Fruit fly (Drosophila melanogaster) whole organism, embryonic: Measurements from ENCODE around the gene Nf-YA.
A peak's percentile ranks its signal among the peaks of the same experiment; 100 is the strongest.

ENCODE experiments used
- ATbp ChIP-seq: fragments of 200-800 bp; sonication (Bioruptor generic); optimal IDR thresholded peaks from 2 replicates; lab custom pipeline; 2017; ENCODE audit warnings: missing biosample characterization, mild to moderate bottlenecking, missing genetic modification characterization, missing genetic modification reagents
- Abd-B ChIP-seq: fragments of 200-800 bp; sonication (Bioruptor generic); optimal IDR thresholded peaks from 2 replicates; lab custom pipeline; 2018; ENCODE audit warnings: missing biosample characterization, mild to moderate bottlenecking, missing genetic modification characterization, moderate library complexity
- CG10209 ChIP-seq: fragments of 200-800 bp; sonication (Bioruptor generic); optimal IDR thresholded peaks from 3 replicates; lab custom pipeline; 2017; ENCODE audit warnings: missing biosample characterization, mild to moderate bottlenecking, missing genetic modification characterization, missing genetic modification reagents
- CG11695 ChIP-seq: fragments of 200-800 bp; sonication (Bioruptor generic); IDR thresholded peaks from 3 replicates; pipeline ENCODE4 v1.3.6; 2022; ENCODE audit warnings: missing biosample characterization, missing genetic modification characterization
- CG12299 ChIP-seq: fragments of 200-800 bp; sonication (Bioruptor generic); optimal IDR thresholded peaks from 2 replicates; lab custom pipeline; 2018; ENCODE audit warnings: missing biosample characterization, mild to moderate bottlenecking, missing genetic modification characterization
- CG13424 ChIP-seq: fragments of 200-800 bp; sonication (Bioruptor generic); optimal IDR thresholded peaks from 2 replicates; lab custom pipeline; 2019; ENCODE audit warnings: missing biosample characterization, mild to moderate bottlenecking, missing genetic modification characterization, moderate library complexity
- CG14050 ChIP-seq: fragments of 200-800 bp; sonication (Bioruptor generic); IDR thresholded peaks from 3 replicates; pipeline ENCODE4 v1.3.6; 2022; ENCODE audit warnings: missing biosample characterization, missing genetic modification characterization
- CG15479 ChIP-seq: fragments of 200-800 bp; sonication (Bioruptor generic); optimal IDR thresholded peaks from 3 replicates; lab custom pipeline; 2019; ENCODE audit warnings: missing biosample characterization, mild to moderate bottlenecking, missing genetic modification characterization, moderate library complexity
- CG15514 ChIP-seq: fragments of 200-800 bp; sonication (Bioruptor generic); optimal IDR thresholded peaks from 3 replicates; lab custom pipeline; 2017; ENCODE audit warnings: missing biosample characterization, missing genetic modification characterization, mild to moderate bottlenecking, moderate library complexity, missing genetic modification reagents
- CG15601 ChIP-seq: fragments of 200-800 bp; sonication (Bioruptor generic); optimal IDR thresholded peaks from 3 replicates; lab custom pipeline; 2019; ENCODE audit warnings: missing biosample characterization, mild to moderate bottlenecking, missing genetic modification characterization, moderate library complexity
- CG16813 ChIP-seq: fragments of 200-800 bp; sonication (Bioruptor generic); IDR thresholded peaks from 3 replicates; pipeline ENCODE4 v1.3.6; 2022; ENCODE audit warnings: missing biosample characterization, missing genetic modification characterization; ENCODE audit not compliant: partially characterized antibody
- CG16815 ChIP-seq: fragments of 200-800 bp; sonication (Bioruptor generic); optimal IDR thresholded peaks from 3 replicates; lab custom pipeline; 2017; ENCODE audit warnings: missing biosample characterization, mild to moderate bottlenecking, missing genetic modification characterization
- CG17829 ChIP-seq: fragments of 200-800 bp; optimal IDR thresholded peaks from 2 replicates; lab custom pipeline; 2019; ENCODE audit warnings: missing biosample characterization, mild to moderate bottlenecking, missing genetic modification characterization, moderate library complexity
- CG18619 ChIP-seq: fragments of 200-800 bp; sonication (Bioruptor generic); optimal IDR thresholded peaks from 3 replicates; lab custom pipeline; 2017; ENCODE audit warnings: missing biosample characterization, mild to moderate bottlenecking, missing genetic modification characterization
- CG2199 ChIP-seq: fragments of 200-800 bp; sonication (Bioruptor generic); IDR thresholded peaks from 3 replicates; pipeline ENCODE4 v1.3.6; 2022; ENCODE audit warnings: missing biosample characterization, missing genetic modification characterization
- CG2202 ChIP-seq: fragments of 200-800 bp; sonication (Bioruptor generic); optimal IDR thresholded peaks from 2 replicates; lab custom pipeline; 2018; ENCODE audit warnings: missing biosample characterization, mild to moderate bottlenecking, missing genetic modification characterization
- CG31441 ChIP-seq: fragments of 200-800 bp; sonication (Bioruptor generic); IDR thresholded peaks from 2 replicates; pipeline ENCODE4 v1.3.6; 2022; ENCODE audit warnings: missing biosample characterization, missing genetic modification characterization
- CG32532 ChIP-seq: fragments of 200-800 bp; sonication (Bioruptor generic); IDR thresholded peaks from 2 replicates; pipeline ENCODE4 v1.3.6; 2022; ENCODE audit warnings: missing biosample characterization, missing genetic modification characterization
- CG32772 ChIP-seq: fragments of 200-800 bp; sonication (Bioruptor generic); IDR thresholded peaks from 2 replicates; pipeline ENCODE4 v1.3.6; 2022; ENCODE audit warnings: missing biosample characterization, missing genetic modification characterization
- CG33557 ChIP-seq: fragments of 200-800 bp; sonication (Bioruptor generic); optimal IDR thresholded peaks from 2 replicates; lab custom pipeline; 2019; ENCODE audit warnings: missing biosample characterization, mild to moderate bottlenecking, missing genetic modification characterization, moderate library complexity
- CG34376 ChIP-seq: fragments of 200-800 bp; sonication (Bioruptor generic); optimal IDR thresholded peaks from 2 replicates; lab custom pipeline; 2018; ENCODE audit warnings: missing biosample characterization, mild to moderate bottlenecking, missing genetic modification characterization
- CG3847 ChIP-seq: fragments of 200-800 bp; sonication (Bioruptor generic); IDR thresholded peaks from 2 replicates; pipeline ENCODE4 v1.3.6; 2022; ENCODE audit warnings: missing biosample characterization, missing genetic modification characterization
- CG4617 ChIP-seq: fragments of 200-800 bp; sonication (Bioruptor generic); optimal IDR thresholded peaks from 3 replicates; lab custom pipeline; 2016; ENCODE audit warnings: missing biosample characterization, missing genetic modification characterization, borderline replicate concordance
- CG6689 ChIP-seq: fragments of 200-800 bp; sonication (Bioruptor generic); IDR thresholded peaks from 2 replicates; pipeline ENCODE4 v1.3.6; 2022; ENCODE audit warnings: missing biosample characterization, missing genetic modification characterization
- CG7928 ChIP-seq: fragments of 200-800 bp; sonication (Bioruptor generic); optimal IDR thresholded peaks from 2 replicates; lab custom pipeline; 2017; ENCODE audit warnings: missing biosample characterization, mild to moderate bottlenecking, missing genetic modification characterization
- CG8290 ChIP-seq, 3 experiments: fragments of 200-800 bp; sonication (Bioruptor generic); optimal IDR thresholded peaks; 2 replicates each; lab custom pipeline; 2016 to 2019; ENCODE audit warnings: missing biosample characterization in 3 of 3, missing genetic modification characterization in 3 of 3, mild to moderate bottlenecking in 2 of 3, moderate library complexity in 1 of 3
- Dp ChIP-seq: fragments of 200-800 bp; sonication (Bioruptor generic); optimal IDR thresholded peaks from 2 replicates; lab custom pipeline; 2018; ENCODE audit warnings: missing biosample characterization, mild to moderate bottlenecking, missing genetic modification characterization, moderate library complexity
- Ets65A ChIP-seq: fragments of 200-800 bp; sonication (Bioruptor generic); peaks from one replicate; lab custom pipeline; 2016; ENCODE audit warnings: missing biosample characterization, missing genetic modification characterization
- Ets97D ChIP-seq: fragments of 200-800 bp; sonication (Bioruptor generic); optimal IDR thresholded peaks from 3 replicates; lab custom pipeline; 2016; ENCODE audit warnings: missing biosample characterization, missing genetic modification characterization
- MESR4 ChIP-seq: fragments of 200-800 bp; sonication (Bioruptor generic); optimal IDR thresholded peaks from 2 replicates; lab custom pipeline; 2018; ENCODE audit warnings: missing biosample characterization, mild to moderate bottlenecking, missing genetic modification characterization, moderate library complexity
- Med ChIP-seq: fragments of 200-800 bp; sonication (Bioruptor generic); peaks from one replicate; lab custom pipeline; 2016; ENCODE audit warnings: missing biosample characterization, missing genetic modification characterization, mild to moderate bottlenecking, inconsistent platforms, moderate library complexity
- Poxn ChIP-seq: fragments of 200-800 bp; sonication (Bioruptor generic); IDR thresholded peaks from 2 replicates; pipeline ENCODE4 v1.3.6; 2022; ENCODE audit warnings: missing biosample characterization, missing genetic modification characterization
- Tbp ChIP-seq: fragments of >200 bp; optimal IDR thresholded peaks from 2 replicates; lab custom pipeline; 2018; ENCODE audit warnings: missing biosample characterization, missing genetic modification characterization
- ab ChIP-seq: fragments of 200-800 bp; sonication (Bioruptor generic); optimal IDR thresholded peaks from 2 replicates; lab custom pipeline; 2016; ENCODE audit warnings: missing biosample characterization, missing genetic modification characterization
- bsh ChIP-seq, 2 experiments: fragments of 200-800 bp; sonication (Bioruptor generic); optimal IDR thresholded peaks; 2 replicates each; lab custom pipeline; 2017 to 2018; ENCODE audit warnings: mild to moderate bottlenecking in 2 of 2, missing biosample characterization in 2 of 2, missing genetic modification characterization in 2 of 2, moderate library complexity in 1 of 2
- chif ChIP-seq, 2 experiments: fragments of 200-800 bp; sonication (Bioruptor generic); optimal IDR thresholded peaks; 3 replicates each; lab custom pipeline; 2016; ENCODE audit warnings: missing biosample characterization in 2 of 2, missing genetic modification characterization in 2 of 2
- chm ChIP-seq: fragments of 200-800 bp; sonication (Bioruptor generic); IDR thresholded peaks from 2 replicates; pipeline ENCODE4 v1.3.6; 2022; ENCODE audit warnings: missing biosample characterization, missing genetic modification characterization
- ewg ChIP-seq: fragments of 200-800 bp; sonication (Bioruptor generic); optimal IDR thresholded peaks from 3 replicates; lab custom pipeline; 2017; ENCODE audit warnings: mild to moderate bottlenecking, missing biosample characterization, missing genetic modification reagents, missing genetic modification characterization
- hb ChIP-seq: fragments of 200-800 bp; sonication (Bioruptor generic); IDR thresholded peaks from 3 replicates; pipeline ENCODE4 v1.3.6; 2022; ENCODE audit warnings: missing biosample characterization, missing genetic modification characterization; ENCODE audit not compliant: partially characterized antibody
- mirr ChIP-seq: fragments of 200-800 bp; sonication (Bioruptor generic); optimal IDR thresholded peaks from 3 replicates; lab custom pipeline; 2018; ENCODE audit warnings: missing biosample characterization, mild to moderate bottlenecking, missing genetic modification characterization
- org-1 ChIP-seq: fragments of 200-800 bp; sonication (Bioruptor generic); optimal IDR thresholded peaks from 2 replicates; lab custom pipeline; 2017; ENCODE audit warnings: missing biosample characterization, missing genetic modification characterization
- peb ChIP-seq: fragments of 200-800 bp; sonication (Bioruptor generic); IDR thresholded peaks from 2 replicates; pipeline ENCODE4 v1.3.6; 2022; ENCODE audit warnings: missing biosample characterization, missing genetic modification characterization
- pfk ChIP-seq: fragments of 200-800 bp; sonication (Bioruptor generic); optimal IDR thresholded peaks from 2 replicates; lab custom pipeline; 2018; ENCODE audit warnings: missing biosample characterization, mild to moderate bottlenecking, missing genetic modification characterization, moderate library complexity
- phol ChIP-seq: fragments of 200-800 bp; sonication (Bioruptor generic); optimal IDR thresholded peaks from 3 replicates; lab custom pipeline; 2018; ENCODE audit warnings: missing biosample characterization, mild to moderate bottlenecking, missing genetic modification characterization, moderate library complexity
- schlank ChIP-seq: fragments of 200-800 bp; sonication (Bioruptor generic); optimal IDR thresholded peaks from 2 replicates; lab custom pipeline; 2018; ENCODE audit warnings: missing biosample characterization, mild to moderate bottlenecking, missing genetic modification characterization
- tin ChIP-seq: fragments of 200-800 bp; sonication (Bioruptor generic); optimal IDR thresholded peaks from 3 replicates; lab custom pipeline; 2016; ENCODE audit warnings: missing biosample characterization, missing genetic modification characterization
- tna ChIP-seq: fragments of 200-800 bp; sonication (Bioruptor generic); IDR thresholded peaks from 2 replicates; pipeline ENCODE4 v1.3.6; 2022; ENCODE audit warnings: missing biosample characterization, missing genetic modification characterization; ENCODE audit not compliant: partially characterized antibody
- zf30C ChIP-seq: fragments of 200-800 bp; sonication (Bioruptor generic); optimal IDR thresholded peaks from 3 replicates; lab custom pipeline; 2018; ENCODE audit warnings: missing biosample characterization, mild to moderate bottlenecking, missing genetic modification characterization

Nf-YA gene

DNA sequence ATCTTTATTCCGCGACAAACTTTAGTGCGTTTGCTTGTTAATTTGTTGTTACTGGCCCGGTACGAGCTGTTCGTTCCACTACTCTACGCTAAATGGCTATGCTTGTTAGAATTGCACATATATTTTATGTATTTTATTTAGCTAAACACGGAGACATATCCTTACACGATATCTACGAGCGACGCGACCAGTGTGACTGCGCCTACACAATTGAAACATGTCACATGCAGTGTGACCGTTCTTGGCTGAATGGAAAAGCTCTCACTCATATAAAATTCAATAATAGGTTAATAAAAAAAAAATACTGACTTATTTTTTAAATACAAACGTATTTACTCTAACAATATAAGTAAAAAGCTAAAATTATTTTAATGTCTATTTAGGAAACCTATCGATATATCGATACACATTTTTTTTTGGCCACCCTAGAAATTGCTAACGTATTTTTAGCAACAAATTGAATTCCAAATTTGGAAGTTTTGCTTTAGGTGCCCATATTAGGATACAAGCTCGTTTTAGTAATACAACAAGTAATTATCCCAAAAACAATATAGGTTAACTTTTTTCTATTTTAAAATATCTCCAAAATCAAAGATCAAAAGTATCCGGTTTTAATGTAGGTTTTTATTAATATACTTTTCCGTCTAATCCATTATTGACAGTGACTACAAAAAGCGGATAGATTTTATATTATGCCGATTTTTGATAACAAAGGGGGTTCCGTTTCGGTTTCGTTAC lies 42.9 kb downstream of the Nf-YA start, which contains the start of gene CG4080 (continued):
- TF ChIP-seq CG15601 (tag; lab: Kevin White, UChicago) (peak; percentile 57), Dp (GFP tag; lab: Kevin White, UChicago) (peak; percentile 34), CG6689 (GFP tag; lab: Robert Waterston, UW) (0 out of 2 replicates have a peak, but pooled peaks have one; percentile 18), CG2199 (GFP tag; lab: Robert Waterston, UW) (no peak), CG33557 (GFP tag; lab: Kevin White, UChicago) (peak; percentile 34), CG3847 (peak; percentile 18; the same call in 1 of the 2 replicates), CG32532 (GFP tag; lab: Robert Waterston, UW) (0 out of 2 replicates have a peak, but pooled peaks have one; percentile 7), Med (GFP tag; lab: Kevin White, UChicago) (peak; percentile 81), CG15514 (GFP tag; lab: Kevin White, UChicago) (peak; percentile 67), CG13424 (tag; lab: Kevin White, UChicago) (peak; percentile 17), chm (peak; percentile 13; the same call in 1 of the 2 replicates), CG34376 (peak; percentile 55), tna (GFP tag; lab: Robert Waterston, UW) (peak; percentile 55), CG8290 (GFP tag; optimal IDR thresholded peaks at IDR 0.05; lab: Kevin White, UChicago) (peak; percentile 22), CG8290 (tag; optimal IDR thresholded peaks at IDR 0.05; lab: Kevin White, UChicago) (peak; percentile 32 to 36), Tbp (GFP tag; lab: Kevin White, UChicago) (no peak), MESR4 (GFP tag; lab: Kevin White, UChicago) (peak; percentile 89), Ets97D (peak; percentile 61), CG16815 (GFP tag; lab: Kevin White, UChicago) (no peak), bsh (GFP tag; optimal IDR thresholded peaks at IDR 0.05; lab: Kevin White, UChicago) (peak in 1 of 2 experiments; percentile 22), CG17829 (peak; percentile 57), chif (GFP tag; optimal IDR thresholded peaks at IDR 0.05; lab: Kevin White, UChicago) (peak in 1 of 2 experiments; percentile 34), CG31441 (GFP tag; lab: Robert Waterston, UW) (0 out of 2 replicates have a peak, but pooled peaks have one; percentile 44), Ets65A (GFP tag; lab: Kevin White, UChicago) (peak; percentile 79), phol (tag; lab: Kevin White, UChicago) (peak; percentile 55), pfk (no peak)

DNA sequence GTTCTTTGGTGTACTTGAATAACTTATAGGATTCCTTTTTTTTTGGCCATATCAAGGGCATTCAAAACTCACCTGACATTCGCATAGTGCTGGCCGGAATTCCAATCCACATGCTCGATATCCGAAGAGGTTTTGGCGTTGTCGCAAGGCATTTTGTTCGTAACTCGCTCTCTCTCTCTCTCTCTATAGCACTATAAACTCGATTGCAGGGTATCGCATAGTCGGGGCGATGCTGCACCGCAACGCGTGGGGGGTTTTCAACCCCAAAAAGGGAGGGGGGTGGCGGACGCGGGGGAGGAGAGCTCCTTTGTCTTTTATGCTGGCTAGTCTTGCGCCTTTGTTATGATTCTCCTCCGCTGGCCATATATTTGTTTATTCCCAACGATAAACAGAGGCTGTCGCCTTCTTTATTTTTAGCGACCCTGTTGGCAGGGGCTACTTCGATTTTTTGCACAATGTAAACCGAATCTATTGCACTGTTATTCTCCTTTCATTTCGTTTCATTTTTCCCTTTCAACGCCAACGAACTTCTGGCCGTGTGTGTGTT lies 43.6 kb downstream of the Nf-YA start:
- TF ChIP-seq ab (GFP tag; lab: Kevin White, UChicago) (no peak), CG12299 (no peak), CG4617 (no peak), tin (GFP tag; lab: Kevin White, UChicago) (no peak), Abd-B (GFP tag; lab: Kevin White, UChicago) (no peak), CG2202 (tag; lab: Kevin White, UChicago) (no peak), schlank (tag; lab: Kevin White, UChicago) (no peak), CG16813 (no peak), zf30C (no peak), ATbp (GFP tag; lab: Kevin White, UChicago) (no peak), CG11695 (GFP tag; lab: Robert Waterston, UW) (no peak), peb (GFP tag; lab: Robert Waterston, UW) (no peak), CG18619 (GFP tag; lab: Kevin White, UChicago) (no peak), CG7928 (GFP tag; lab: Kevin White, UChicago) (no peak), org-1 (no peak), CG15479 (GFP tag; lab: Kevin White, UChicago) (no peak), CG14050 (GFP tag; lab: Robert Waterston, UW) (no peak), hb (GFP tag; lab: Robert Waterston, UW) (no peak), CG32772 (no peak), mirr (GFP tag; lab: Kevin White, UChicago) (no peak), ewg (GFP tag; lab: Kevin White, UChicago) (no peak), CG10209 (GFP tag; lab: Kevin White, UChicago) (no peak), Poxn (no peak)
